Fruit fly (Drosophila melanogaster) Kc167 (cell line): ENCODE results near the gene CG9586.

ENCODE experiments used
- insv ChIP-seq: fragments of >200 bp; optimal IDR thresholded peaks from 3 replicates; lab custom pipeline; 2018; ENCODE audit warnings: missing external identifiers
- psq ChIP-seq: fragments of >200 bp; optimal IDR thresholded peaks from 2 replicates; lab custom pipeline; 2017; ENCODE audit warnings: missing external identifiers

- TF ChIP-seq psq (lab: Kevin White, UChicago), result no peak
- TF ChIP-seq insv (lab: Kevin White, UChicago), result no peak
Observed at dm6 chr2L:9168014-9168651, 1.8 kb upstream of the CG9586 start.
